Fruit fly (Drosophila melanogaster): ENCODE data around the gene Sf3a1.
A peak's percentile ranks its signal among the peaks of the same experiment; 100 is the strongest.

Sf3a1 gene

DNA sequence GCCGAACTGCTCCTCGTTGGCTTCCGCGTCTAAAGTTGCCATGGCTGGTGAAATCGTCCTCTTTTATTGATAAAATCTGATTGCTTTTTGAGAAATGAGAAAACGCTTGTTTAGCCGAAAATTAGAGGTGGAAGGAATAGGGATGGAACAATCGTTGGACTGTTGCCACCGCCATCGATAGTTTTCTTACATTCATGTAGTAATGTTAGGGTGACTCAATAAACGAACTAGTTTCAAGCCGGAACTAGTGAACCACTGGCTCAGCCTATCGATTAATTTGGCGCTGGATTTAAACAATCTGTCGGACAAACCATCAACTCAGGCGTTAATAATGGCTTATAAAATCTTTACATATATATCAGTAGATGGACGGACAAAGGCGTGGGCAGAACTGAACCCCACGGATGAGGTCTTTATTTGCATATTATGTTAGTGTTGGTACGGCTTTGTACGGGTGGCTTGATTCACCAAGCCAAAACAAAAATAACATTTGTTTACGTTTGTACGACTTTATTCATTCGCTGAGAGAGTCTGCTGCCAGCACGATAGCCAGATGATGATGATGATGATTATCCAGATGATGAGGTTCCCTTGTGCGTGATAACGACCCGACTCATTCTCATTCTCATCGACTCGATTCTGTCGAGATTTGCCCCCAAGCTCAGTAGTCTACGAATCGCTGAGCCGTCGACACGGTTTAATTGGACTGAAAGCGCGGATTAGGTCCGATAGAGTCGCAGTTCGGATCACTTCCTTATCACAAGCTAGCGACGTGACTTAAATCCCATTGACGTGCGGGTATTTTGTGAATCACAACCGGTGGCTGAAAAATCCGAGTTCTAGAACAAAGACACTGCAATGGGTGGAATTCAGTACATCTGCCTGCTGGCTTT lies at the start of gene Sf3a1, which contains the start of gene Irc (continued):
- TF ChIP-seq ac (GFP tag; optimal IDR thresholded peaks at IDR 0.05): no peak
- TF ChIP-seq CG8290 (GFP tag; optimal IDR thresholded peaks at IDR 0.05): no peak
- TF ChIP-seq CG8290 (tag; optimal IDR thresholded peaks at IDR 0.05): peak in 1 of 2 experiments; percentile 76
- peak; percentile 11 for TF ChIP-seq CG1647 (GFP tag; optimal IDR thresholded peaks at IDR 0.05)
- no peak for TF ChIP-seq CG1602 (GFP tag; optimal IDR thresholded peaks at IDR 0.05)
- no peak for TF ChIP-seq CG4404 (GFP tag; IDR thresholded peaks at IDR 0.05)
- TF ChIP-seq tx (GFP tag; optimal IDR thresholded peaks at IDR 0.05): peak; percentile 18
- TF ChIP-seq sug (tag; optimal IDR thresholded peaks at IDR 0.05): peak; percentile 50
- TF ChIP-seq fd96Cb (tag; optimal IDR thresholded peaks at IDR 0.05): no peak
- no peak for TF ChIP-seq gsb-n (tag; optimal IDR thresholded peaks at IDR 0.05)
- TF ChIP-seq H15 (GFP tag; IDR thresholded peaks at IDR 0.05): no peak; the same call in 2 of the 3 replicates
- no peak for TF ChIP-seq CG14014 (GFP tag; IDR thresholded peaks at IDR 0.05)
- no peak for TF ChIP-seq tap (tag; optimal IDR thresholded peaks at IDR 0.05)
- no peak for TF ChIP-seq CG8765 (GFP tag; IDR thresholded peaks at IDR 0.05)
- TF ChIP-seq CG7556 (GFP tag; optimal IDR thresholded peaks at IDR 0.05): no peak
- TF ChIP-seq CG12104 (GFP tag; optimal IDR thresholded peaks at IDR 0.05): no peak
- no peak for TF ChIP-seq sim (GFP tag; IDR thresholded peaks at IDR 0.05)
- TF ChIP-seq btn (GFP tag; optimal IDR thresholded peaks at IDR 0.05): no peak
- TF ChIP-seq sob (GFP tag; IDR thresholded peaks at IDR 0.05): peak; percentile 39; the same call in 1 of the 2 replicates
- no peak for TF ChIP-seq CG17385 (GFP tag; optimal IDR thresholded peaks at IDR 0.05)
- TF ChIP-seq CG12071 (GFP tag; optimal IDR thresholded peaks at IDR 0.05): no peak
- peak; percentile 52 for TF ChIP-seq gfzf (GFP tag; optimal IDR thresholded peaks at IDR 0.05)
- peak; percentile 93 for TF ChIP-seq CG16813 (GFP tag; IDR thresholded peaks at IDR 0.05; ENCODE audit: partially characterized antibody)
- TF ChIP-seq Hr51 (GFP tag; optimal IDR thresholded peaks at IDR 0.05): no peak
- TF ChIP-seq CG11695 (GFP tag; IDR thresholded peaks at IDR 0.05): no peak
- no peak for TF ChIP-seq CTCF (GFP tag; optimal IDR thresholded peaks at IDR 0.05)
- TF ChIP-seq Nf-YA (GFP tag; IDR thresholded peaks at IDR 0.05): no peak
- TF ChIP-seq crol (GFP tag; IDR thresholded peaks at IDR 0.05): no peak
- TF ChIP-seq seq (GFP tag; IDR thresholded peaks at IDR 0.05): no peak
- no peak for TF ChIP-seq CG16863 (GFP tag; optimal IDR thresholded peaks at IDR 0.05)
- TF ChIP-seq Doc2 (GFP tag; IDR thresholded peaks at IDR 0.05): no peak
- TF ChIP-seq CG10431 (GFP tag; optimal IDR thresholded peaks at IDR 0.05): peak; percentile 47
- TF ChIP-seq aop (GFP tag; IDR thresholded peaks at IDR 0.05): no peak
- no peak for TF ChIP-seq CG6254 (GFP tag; optimal IDR thresholded peaks at IDR 0.05)
- peak; percentile 96 for TF ChIP-seq CG42726 (GFP tag; IDR thresholded peaks at IDR 0.05; ENCODE audit: partially characterized antibody)
- TF ChIP-seq Dp (GFP tag; optimal IDR thresholded peaks at IDR 0.05): peak; percentile 96
- no peak for TF ChIP-seq Hmx (GFP tag; optimal IDR thresholded peaks at IDR 0.05)
- no peak for TF ChIP-seq CG10462 (GFP tag; optimal IDR thresholded peaks at IDR 0.05)
- no peak for TF ChIP-seq CG10565 (GFP tag; optimal IDR thresholded peaks at IDR 0.05)
- TF ChIP-seq E2f2 (GFP tag; IDR thresholded peaks at IDR 0.05): peak; percentile 97
- peak; percentile 32 for TF ChIP-seq CG9876 (GFP tag; optimal IDR thresholded peaks at IDR 0.05)
- no peak for TF ChIP-seq nerfin-1 (tag; optimal IDR thresholded peaks at IDR 0.05)
- peak; percentile 43 for TF ChIP-seq CG17829 (tag; optimal IDR thresholded peaks at IDR 0.05)
- no peak for TF ChIP-seq ATbp (GFP tag; optimal IDR thresholded peaks at IDR 0.05)
- TF ChIP-seq Deaf1 (tag; optimal IDR thresholded peaks at IDR 0.05): peak; percentile 41
- no peak for TF ChIP-seq CG4424 (GFP tag; optimal IDR thresholded peaks at IDR 0.05)
- TF ChIP-seq ro (GFP tag; IDR thresholded peaks at IDR 0.05): no peak
- TF ChIP-seq CG33213 (GFP tag; optimal IDR thresholded peaks at IDR 0.05): peak; percentile 62
- TF ChIP-seq CG30431 (GFP tag; optimal IDR thresholded peaks at IDR 0.05): no peak
- TF ChIP-seq ems (GFP tag; optimal IDR thresholded peaks at IDR 0.05): peak; percentile 49
- TF ChIP-seq Vsx1 (GFP tag; optimal IDR thresholded peaks at IDR 0.05): no peak
